Worm (Caenorhabditis elegans) whole organism, L1 larva: ENCODE data around the gene clec-26.

Experiments
- C04F5.9 ChIP-seq: sonication (generic microtip); optimal IDR thresholded peaks from 2 replicates; lab custom pipeline; 2016; ENCODE audit warnings: missing genetic modification characterization, missing compliant biosample characterization
- F16B12.6 ChIP-seq: fragments of 150-350 bp; optimal IDR thresholded peaks from 2 replicates; lab custom pipeline; 2014; ENCODE audit warnings: missing biosample characterization, missing genetic modification characterization
- alr-1 ChIP-seq: fragments of 200-800 bp; sonication (Bioruptor generic); optimal IDR thresholded peaks from 2 replicates; lab custom pipeline; 2018; ENCODE audit warnings: borderline replicate concordance, mild to moderate bottlenecking, missing genetic modification characterization, missing compliant biosample characterization
- ceh-63 ChIP-seq: fragments of 200-800 bp; sonication (Bioruptor generic); optimal IDR thresholded peaks from 2 replicates; lab custom pipeline; 2018; ENCODE audit warnings: mild to moderate bottlenecking, missing genetic modification characterization, missing compliant biosample characterization
- ceh-88 ChIP-seq: fragments of 200-800 bp; sonication (Bioruptor generic); IDR thresholded peaks from 2 replicates; pipeline ENCODE4 v1.3.6; 2022; ENCODE audit warnings: missing genetic modification characterization, missing compliant biosample characterization
- ceh-90 ChIP-seq: sonication (generic microtip); optimal IDR thresholded peaks from 2 replicates; lab custom pipeline; 2016; ENCODE audit warnings: missing genetic modification characterization, missing compliant biosample characterization
- ces-1 ChIP-seq: fragments of 150-350 bp; optimal IDR thresholded peaks from 2 replicates; lab custom pipeline; 2014; ENCODE audit warnings: missing biosample characterization, missing genetic modification reagents, missing genetic modification characterization
- dpl-1 ChIP-seq, 3 experiments: fragments of 150-350 bp in 2 of 3; sonication (generic microtip) in 1 of 3; optimal IDR thresholded peaks; 2 replicates each; lab custom pipeline; 2014 to 2017; ENCODE audit warnings: missing biosample characterization in 3 of 3, missing genetic modification characterization in 3 of 3, missing genetic modification reagents in 3 of 3
- efl-1 ChIP-seq, 4 experiments: fragments of 150-350 bp; optimal IDR thresholded peaks in 3 of 4; peaks in 1 of 4; 1 replicate in 1 of 4; 2 replicates in 3 of 4; lab custom pipeline; 2014; ENCODE audit warnings: missing biosample characterization in 2 of 4, missing genetic modification characterization in 2 of 4, missing genetic modification reagents in 2 of 4
- fkh-8 ChIP-seq: sonication (generic microtip); optimal IDR thresholded peaks from 2 replicates; lab custom pipeline; 2016; ENCODE audit warnings: mild to moderate bottlenecking, missing genetic modification characterization, missing compliant biosample characterization
- grh-1 ChIP-seq: fragments of 200-800 bp; sonication (Bioruptor generic); IDR thresholded peaks from 2 replicates; pipeline ENCODE4 v1.3.6; 2022; ENCODE audit warnings: missing genetic modification reagents, missing genetic modification characterization, missing compliant biosample characterization
- hlh-4 ChIP-seq: sonication (generic microtip); optimal IDR thresholded peaks from 2 replicates; lab custom pipeline; 2016; ENCODE audit warnings: mild to moderate bottlenecking, missing genetic modification characterization, missing compliant biosample characterization
- hpl-2 ChIP-seq: fragments of 150-350 bp; optimal IDR thresholded peaks from 2 replicates; lab custom pipeline; 2014; ENCODE audit warnings: missing biosample characterization, missing genetic modification reagents, missing genetic modification characterization
- lin-13 ChIP-seq: fragments of 150-350 bp; optimal IDR thresholded peaks from 2 replicates; lab custom pipeline; 2014; ENCODE audit warnings: missing biosample characterization, missing genetic modification reagents, missing genetic modification characterization
- lin-35 ChIP-seq, 2 experiments: fragments of 150-350 bp; optimal IDR thresholded peaks; 2 replicates each; lab custom pipeline; 2014; ENCODE audit warnings: missing biosample characterization in 2 of 2, missing genetic modification characterization in 2 of 2, missing genetic modification reagents in 2 of 2
- mab-9 ChIP-seq: fragments of 200-800 bp; sonication (Bioruptor generic); IDR thresholded peaks from 2 replicates; pipeline ENCODE4 v1.3.6; 2022; ENCODE audit warnings: missing genetic modification reagents, missing genetic modification characterization, missing compliant biosample characterization
- mdl-1 ChIP-seq, 2 experiments: fragments of 150-350 bp; optimal IDR thresholded peaks; 2 replicates each; lab custom pipeline; 2014 to 2017; ENCODE audit warnings: missing biosample characterization in 2 of 2, missing genetic modification characterization in 2 of 2, inconsistent platforms in 1 of 2
- mef-2 ChIP-seq: fragments of 150-350 bp; optimal IDR thresholded peaks from 2 replicates; lab custom pipeline; 2014; ENCODE audit warnings: missing biosample characterization, missing genetic modification characterization
- mep-1 ChIP-seq: fragments of 150-350 bp; optimal IDR thresholded peaks from 2 replicates; lab custom pipeline; 2014; ENCODE audit warnings: missing biosample characterization, missing genetic modification characterization
- nhr-12 ChIP-seq: sonication (generic microtip); optimal IDR thresholded peaks from 2 replicates; lab custom pipeline; 2017; ENCODE audit warnings: missing biosample characterization, missing genetic modification characterization
- nhr-19 ChIP-seq: fragments of 200-800 bp; sonication (Bioruptor generic); conservative IDR thresholded peaks from 2 replicates; pipeline ENCODE4 v1.3.6; 2022; ENCODE audit warnings: missing genetic modification characterization, missing compliant biosample characterization
- nhr-20 ChIP-seq: sonication (generic microtip); optimal IDR thresholded peaks from 2 replicates; lab custom pipeline; 2016; ENCODE audit warnings: mild to moderate bottlenecking, missing genetic modification characterization, missing compliant biosample characterization
- nhr-47 ChIP-seq: sonication (generic microtip); optimal IDR thresholded peaks from 2 replicates; lab custom pipeline; 2016; ENCODE audit warnings: mild to moderate bottlenecking, missing genetic modification characterization, moderate library complexity, missing compliant biosample characterization
- nhr-71 ChIP-seq: sonication (generic microtip); optimal IDR thresholded peaks from 2 replicates; lab custom pipeline; 2016; ENCODE audit warnings: mild to moderate bottlenecking, missing genetic modification characterization, moderate library complexity, missing compliant biosample characterization
- nhr-77 ChIP-seq: fragments of 150-350 bp; optimal IDR thresholded peaks from 2 replicates; lab custom pipeline; 2014; ENCODE audit warnings: missing biosample characterization, missing genetic modification characterization
- nhr-90 ChIP-seq: sonication (generic microtip); optimal IDR thresholded peaks from 2 replicates; lab custom pipeline; 2016; ENCODE audit warnings: mild to moderate bottlenecking, missing genetic modification characterization, missing compliant biosample characterization; ENCODE audit not compliant: poor library complexity
- pqm-1 ChIP-seq: sonication (generic microtip); optimal IDR thresholded peaks from 3 replicates; lab custom pipeline; 2017; ENCODE audit warnings: missing biosample characterization, missing genetic modification characterization
- rnt-1 ChIP-seq: sonication (generic microtip); optimal IDR thresholded peaks from 2 replicates; lab custom pipeline; 2016; ENCODE audit warnings: mild to moderate bottlenecking, missing genetic modification characterization, moderate library complexity, missing compliant biosample characterization
- skn-1 ChIP-seq: fragments of 150-350 bp; optimal IDR thresholded peaks from 2 replicates; lab custom pipeline; 2014; ENCODE audit warnings: missing biosample characterization, missing genetic modification characterization
- snu-23 ChIP-seq: sonication (generic microtip); optimal IDR thresholded peaks from 2 replicates; lab custom pipeline; 2016; ENCODE audit warnings: missing genetic modification characterization, missing compliant biosample characterization
- sptf-1 ChIP-seq: fragments of 150-350 bp; optimal IDR thresholded peaks from 2 replicates; lab custom pipeline; 2014; ENCODE audit warnings: missing biosample characterization, missing genetic modification characterization
- sup-37 ChIP-seq: fragments of 200-800 bp; sonication (Bioruptor generic); optimal IDR thresholded peaks from 2 replicates; lab custom pipeline; 2018; ENCODE audit warnings: mild to moderate bottlenecking, missing genetic modification characterization, missing compliant biosample characterization
- unc-30 ChIP-seq: sonication (generic microtip); optimal IDR thresholded peaks from 2 replicates; lab custom pipeline; 2017; ENCODE audit warnings: missing biosample characterization, missing genetic modification characterization
- unc-62 ChIP-seq: fragments of 150-350 bp; optimal IDR thresholded peaks from 2 replicates; lab custom pipeline; 2014; ENCODE audit warnings: missing biosample characterization, missing genetic modification reagents, missing genetic modification characterization
- unc-86 ChIP-seq: sonication (generic microtip); optimal IDR thresholded peaks from 2 replicates; lab custom pipeline; 2016; ENCODE audit warnings: missing genetic modification characterization, missing compliant biosample characterization
- unc-98 ChIP-seq: fragments of 200-800 bp; sonication (Bioruptor generic); IDR thresholded peaks from 2 replicates; pipeline ENCODE4 v1.3.6; 2022; ENCODE audit warnings: missing genetic modification characterization, missing compliant biosample characterization
- vab-15 ChIP-seq: sonication (generic microtip); optimal IDR thresholded peaks from 2 replicates; lab custom pipeline; 2017; ENCODE audit warnings: missing genotype, mild to moderate bottlenecking, missing genetic modification characterization, missing compliant biosample characterization
- zip-4 ChIP-seq: fragments of 200-800 bp; sonication (Bioruptor generic); optimal IDR thresholded peaks from 2 replicates; lab custom pipeline; 2018; ENCODE audit warnings: mild to moderate bottlenecking, missing genetic modification characterization, moderate library complexity, missing compliant biosample characterization

Gene clec-26

DNA sequence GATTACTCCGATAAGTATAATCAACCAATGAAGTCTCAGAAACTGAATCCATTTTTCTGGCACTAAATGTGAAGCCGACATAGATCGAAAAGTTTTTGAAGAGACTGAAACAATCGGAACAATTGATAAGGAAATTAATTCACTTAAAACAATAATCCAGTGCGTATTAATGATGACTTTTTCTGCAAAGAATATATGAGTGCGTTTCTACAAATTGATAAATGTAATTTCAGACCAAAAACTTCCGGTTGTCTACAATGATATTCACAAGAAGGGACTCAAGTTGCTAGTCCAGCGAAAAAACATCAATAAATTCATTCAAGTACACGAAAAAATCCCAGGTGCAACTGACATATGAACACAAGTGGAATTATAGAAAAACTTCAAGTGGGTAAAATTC lies 21.3 kb downstream of the clec-26 start, which contains the start of gene clec-33:
TSS of gene clec-33 (minus strand) at position 101 of the 400 bp plus-strand sequence.
- no peak for TF ChIP-seq unc-62
- TF ChIP-seq sup-37 (GFP tag; lab: Kevin White, UChicago): no peak
- TF ChIP-seq hlh-4 (tag; lab: Kevin White, UChicago): no peak
- no peak for TF ChIP-seq nhr-90 (tag; lab: Kevin White, UChicago)
- TF ChIP-seq unc-30 (tag; lab: Kevin White, UChicago): no peak
- no peak for TF ChIP-seq zip-4
- TF ChIP-seq lin-13 (GFP tag; lab: Kevin White, UChicago): no peak
- no peak for TF ChIP-seq hpl-2 (GFP tag; lab: Kevin White, UChicago)
- no peak for TF ChIP-seq nhr-47
- no peak for TF ChIP-seq pqm-1 (tag; lab: Kevin White, UChicago)
- no peak for TF ChIP-seq skn-1
- no peak for TF ChIP-seq mef-2
- no peak for TF ChIP-seq grh-1 (GFP tag; lab: Robert Waterston, UW)
- TF ChIP-seq unc-98 (GFP tag; lab: Robert Waterston, UW): no peak
- TF ChIP-seq ceh-90 (tag; lab: Kevin White, UChicago): no peak
- no peak for TF ChIP-seq fkh-8
- TF ChIP-seq nhr-19 (GFP tag; lab: Robert Waterston, UW): no peak
- no peak for TF ChIP-seq mdl-1 (tag; optimal IDR thresholded peaks at IDR 0.05; lab: Kevin White, UChicago)
- no peak for TF ChIP-seq sptf-1 (tag; lab: Kevin White, UChicago)
- TF ChIP-seq snu-23 (GFP tag; lab: Kevin White, UChicago): no peak

DNA sequence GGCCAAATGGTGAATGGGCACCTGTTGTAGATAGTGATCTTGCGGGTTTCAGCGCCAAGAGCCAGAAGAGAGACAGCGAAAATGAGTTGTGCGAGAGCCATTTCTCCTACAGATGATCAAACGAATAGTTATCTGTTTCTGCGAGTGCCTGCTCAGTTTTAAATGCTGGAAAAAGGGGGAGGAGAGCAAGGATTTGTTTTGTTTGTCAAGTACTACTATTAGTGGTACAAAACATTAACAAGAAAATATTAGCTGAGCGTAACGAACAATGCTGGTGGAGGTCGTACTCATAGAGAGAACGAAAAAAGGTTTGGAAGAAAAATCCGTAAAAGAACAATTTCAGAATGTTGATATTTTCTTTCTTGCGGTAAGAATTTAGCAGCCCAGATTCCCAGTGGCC lies 23.0 kb downstream of the clec-26 start, which contains the start of gene thn-4:
TSS of gene thn-4 (minus strand) at position 101 of the 400 bp plus-strand sequence.
- TF ChIP-seq dpl-1 (GFP tag; optimal IDR thresholded peaks at IDR 0.05; lab: Kevin White, UChicago) (no peak), nhr-71 (tag; lab: Kevin White, UChicago) (no peak), lin-35 (GFP tag; optimal IDR thresholded peaks at IDR 0.05; lab: Kevin White, UChicago) (no peak), efl-1 (optimal IDR thresholded peaks at IDR 0.05; lab: Kevin White, UChicago) (no peak), efl-1 (GFP tag; optimal IDR thresholded peaks at IDR 0.05 in 1 of 2; lab: Kevin White, UChicago) (peak in 1 of 2 experiments; percentile 24)

ce11 chrV:16873642-16874041 lies 25.2 kb downstream of the clec-26 start, which contains the start of gene srw-23:
Gene srw-23, plus strand, starts transcription at chrV:16873942.
- TF ChIP-seq rnt-1 (no peak), efl-1 (optimal IDR thresholded peaks at IDR 0.05; lab: Kevin White, UChicago) (no peak), efl-1 (GFP tag; optimal IDR thresholded peaks at IDR 0.05 in 1 of 2; lab: Kevin White, UChicago) (peak in 1 of 2 experiments; percentile 30), nhr-47 (no peak)
- TF ChIP-seq, all 84 proteins: peak for 1

- TF ChIP-seq unc-86 (tag; lab: Kevin White, UChicago): no peak
- no peak for TF ChIP-seq nhr-77
- no peak for TF ChIP-seq nhr-90 (tag; lab: Kevin White, UChicago)
- TF ChIP-seq ceh-63 (GFP tag; lab: Kevin White, UChicago): no peak
- no peak for TF ChIP-seq hlh-4 (tag; lab: Kevin White, UChicago)
- no peak for TF ChIP-seq ces-1 (GFP tag; lab: Kevin White, UChicago)
- TF ChIP-seq nhr-19 (GFP tag; lab: Robert Waterston, UW): no peak
- TF ChIP-seq nhr-71 (tag; lab: Kevin White, UChicago): no peak
- no peak for TF ChIP-seq nhr-12 (tag; lab: Kevin White, UChicago)
- TF ChIP-seq nhr-20 (tag; lab: Kevin White, UChicago): no peak
- TF ChIP-seq grh-1 (GFP tag; lab: Robert Waterston, UW): no peak
Measured at ce11 chrV:16874966-16875365, 26.6 kb downstream of the clec-26 start, which contains the start of gene F49A5.10. Gene F49A5.10, plus strand, starts transcription at chrV:16875266.

ce11 chrV:16879532-16879931 lies 31.1 kb downstream of the clec-26 start:
- TF ChIP-seq pqm-1 (tag; lab: Kevin White, UChicago) (no peak), mab-9 (GFP tag; lab: Robert Waterston, UW) (no peak), ceh-88 (no peak), mep-1 (no peak), snu-23 (GFP tag; lab: Kevin White, UChicago) (no peak), mef-2 (no peak), F16B12.6 (tag; lab: Kevin White, UChicago) (no peak), C04F5.9 (no peak), vab-15 (tag; lab: Kevin White, UChicago) (no peak), alr-1 (tag; lab: Kevin White, UChicago) (no peak)
